Worm (Caenorhabditis elegans): Measurements from ENCODE around the gene dyf-2.

dyf-2 gene

ce11 chrIII:13652708-13653107 lies 33.5 kb downstream of the dyf-2 start:
- TF ChIP-seq tbx-8 (GFP tag; optimal IDR thresholded peaks at IDR 0.05): no peak

DNA sequence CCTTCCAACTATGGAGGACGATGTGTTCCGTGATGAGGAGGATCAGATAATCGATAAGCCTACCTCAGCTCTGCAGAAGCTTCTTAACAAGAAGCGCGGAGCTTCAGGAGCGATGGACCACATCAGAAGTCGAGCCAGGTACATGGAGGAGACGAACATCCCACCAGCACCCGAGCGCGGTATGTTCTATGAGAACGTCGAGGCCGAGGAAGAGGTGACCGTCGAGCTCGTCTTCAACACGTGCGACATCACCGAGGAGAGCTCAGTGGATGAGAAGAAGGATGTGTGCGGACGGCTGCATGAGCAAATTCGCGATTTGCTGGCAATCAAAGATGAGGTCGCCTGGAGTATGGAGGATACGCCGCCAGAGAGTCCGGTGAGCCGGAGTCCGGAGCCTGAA lies 34.2 kb downstream of the dyf-2 start:
- TF ChIP-seq lin-13 (tag; optimal IDR thresholded peaks at IDR 0.05) (no peak), nhr-237 (tag; optimal IDR thresholded peaks at IDR 0.05) (no peak), cnd-1 (tag; optimal IDR thresholded peaks at IDR 0.05) (no peak), elt-1 (tag; optimal IDR thresholded peaks at IDR 0.05; ENCODE audit: borderline replicate concordance, insufficient read depth) (no peak), zip-8 (tag; optimal IDR thresholded peaks at IDR 0.05) (no peak)

DNA sequence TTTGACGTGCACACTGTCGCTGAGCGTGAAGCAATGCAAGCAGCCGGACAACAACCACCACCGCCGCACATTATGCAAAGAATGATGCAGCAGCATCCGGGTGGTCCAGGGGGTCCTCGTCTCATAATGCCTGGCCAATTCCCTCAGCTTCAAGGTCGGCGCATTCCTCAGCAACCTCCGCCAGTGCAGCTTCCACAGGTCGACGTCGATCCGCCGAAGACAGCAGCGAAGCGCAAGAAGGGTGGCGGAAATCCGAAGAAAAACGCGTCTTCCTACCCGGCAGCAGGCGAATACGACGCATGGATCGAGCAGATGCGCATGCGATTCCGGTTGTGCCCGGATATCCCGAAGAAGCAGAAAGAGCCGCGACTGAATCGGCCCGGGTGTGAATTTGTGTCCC lies 34.8 kb downstream of the dyf-2 start:
- TF ChIP-seq ham-2 (GFP tag; optimal IDR thresholded peaks at IDR 0.05) (no peak), bed-3 (GFP tag; optimal IDR thresholded peaks at IDR 0.05) (no peak), ces-1 (GFP tag; optimal IDR thresholded peaks at IDR 0.05) (no peak), unc-120 (tag; optimal IDR thresholded peaks at IDR 0.05; ENCODE audit: poor library complexity, severe bottlenecking) (no peak), sem-2 (GFP tag; optimal IDR thresholded peaks at IDR 0.05) (peak; percentile 5), lin-32 (GFP tag; optimal IDR thresholded peaks at IDR 0.05) (peak; percentile 7), zip-8 (tag; optimal IDR thresholded peaks at IDR 0.05) (no peak), unc-62 (GFP tag; optimal IDR thresholded peaks at IDR 0.05) (no peak)

DNA sequence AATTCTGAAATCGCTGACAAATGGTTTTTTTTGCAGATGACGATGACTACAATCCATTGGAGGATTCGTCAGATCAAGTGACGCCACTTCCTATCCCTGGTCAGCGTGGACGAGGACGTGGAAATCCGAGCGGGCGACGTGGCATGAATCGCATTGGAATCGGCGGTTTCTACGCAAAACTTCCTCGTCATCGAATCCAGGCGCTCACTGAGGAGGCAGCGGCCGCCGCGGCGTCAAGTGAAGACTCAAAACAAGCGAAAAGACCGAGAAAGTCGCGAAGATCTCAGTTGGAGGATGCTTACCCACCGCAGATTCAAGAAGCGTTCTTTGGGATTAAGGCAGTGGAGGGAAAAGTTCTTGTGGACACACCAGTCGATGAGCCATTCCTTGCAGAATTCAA lies 37.7 kb downstream of the dyf-2 start:
- no peak for TF ChIP-seq ztf-11 (tag; optimal IDR thresholded peaks at IDR 0.05)

ce11 chrIII:13645885-13646488 lies 40.3 kb downstream of the dyf-2 start:
- TF ChIP-seq drap-1 (GFP tag; optimal IDR thresholded peaks at IDR 0.05) (peak; percentile 3), hlh-1 (tag; optimal IDR thresholded peaks at IDR 0.05) (no peak)

ce11 chrIII:13644279-13644678 lies 42.0 kb downstream of the dyf-2 start:
- TF ChIP-seq nhr-76 (tag; optimal IDR thresholded peaks at IDR 0.05) (no peak), snpc-4 (tag; optimal IDR thresholded peaks at IDR 0.05) (no peak), unc-62 (GFP tag; optimal IDR thresholded peaks at IDR 0.05) (no peak), mep-1 (tag; optimal IDR thresholded peaks at IDR 0.05) (no peak), cnd-1 (tag; optimal IDR thresholded peaks at IDR 0.05) (no peak), unc-39 (tag; optimal IDR thresholded peaks at IDR 0.05) (no peak), lsy-2 (tag; optimal IDR thresholded peaks at IDR 0.05) (no peak), nhr-237 (tag; optimal IDR thresholded peaks at IDR 0.05) (no peak), ces-1 (GFP tag; optimal IDR thresholded peaks at IDR 0.05) (no peak), mls-2 (tag; optimal IDR thresholded peaks at IDR 0.05) (no peak), sem-2 (GFP tag; optimal IDR thresholded peaks at IDR 0.05) (no peak), ceh-43 (GFP tag; optimal IDR thresholded peaks at IDR 0.05) (no peak), elt-3 (tag; optimal IDR thresholded peaks at IDR 0.05) (no peak), drap-1 (GFP tag; optimal IDR thresholded peaks at IDR 0.05) (no peak), lin-32 (GFP tag; optimal IDR thresholded peaks at IDR 0.05) (no peak), unc-120 (tag; optimal IDR thresholded peaks at IDR 0.05; ENCODE audit: poor library complexity, severe bottlenecking) (no peak), ztf-11 (tag; optimal IDR thresholded peaks at IDR 0.05) (no peak), nhr-28 (tag; optimal IDR thresholded peaks at IDR 0.05) (no peak), blmp-1 (tag; optimal IDR thresholded peaks at IDR 0.05) (no peak), elt-1 (tag; optimal IDR thresholded peaks at IDR 0.05; ENCODE audit: borderline replicate concordance, insufficient read depth) (no peak)

DNA sequence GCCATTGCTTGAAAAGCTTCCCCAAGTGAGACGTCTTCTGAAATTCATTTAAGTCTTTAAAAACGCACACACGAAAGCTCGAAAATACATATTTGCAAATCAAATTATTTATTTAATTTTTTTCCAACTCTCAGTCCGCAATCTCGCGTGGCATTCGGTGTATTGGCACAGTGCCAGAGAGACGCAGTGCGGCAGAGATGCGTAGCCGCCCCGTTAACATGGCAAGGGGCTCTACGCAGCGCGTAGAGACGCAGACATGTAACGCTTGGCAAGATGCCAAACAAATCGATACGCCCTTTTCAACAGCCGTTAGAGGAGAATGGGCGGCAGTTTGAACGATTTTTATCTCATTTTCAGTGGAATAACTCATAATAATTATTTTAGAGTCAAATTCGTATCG lies 42.7 kb downstream of the dyf-2 start, which contains the start of the genes drr-2 and set-16:
TSS of gene drr-2 (minus strand) at position 37 of the 400 bp plus-strand sequence.
TSS of gene set-16 (plus strand) at position 383 of the 400 bp plus-strand sequence.
- TF ChIP-seq ceh-83 (GFP tag; optimal IDR thresholded peaks at IDR 0.05) (no peak), cnd-1 (tag; optimal IDR thresholded peaks at IDR 0.05) (peak; percentile 85), unc-39 (tag; optimal IDR thresholded peaks at IDR 0.05) (no peak), M03D4.4 (tag; optimal IDR thresholded peaks at IDR 0.05) (peak; percentile 62), snpc-4 (tag; optimal IDR thresholded peaks at IDR 0.05) (no peak), lsy-2 (tag; optimal IDR thresholded peaks at IDR 0.05) (peak; percentile 90), bed-3 (GFP tag; optimal IDR thresholded peaks at IDR 0.05) (peak; percentile 14), hlh-1 (tag; optimal IDR thresholded peaks at IDR 0.05) (peak; percentile 83), ham-2 (GFP tag; optimal IDR thresholded peaks at IDR 0.05) (peak; percentile 66), mep-1 (tag; optimal IDR thresholded peaks at IDR 0.05) (peak; percentile 98), elt-3 (tag; optimal IDR thresholded peaks at IDR 0.05) (peak; percentile 83), sptf-1 (tag; optimal IDR thresholded peaks at IDR 0.05) (peak; percentile 89), mls-2 (tag; optimal IDR thresholded peaks at IDR 0.05) (peak; percentile 39), nhr-76 (tag; optimal IDR thresholded peaks at IDR 0.05) (peak; percentile 16), tbx-8 (GFP tag; optimal IDR thresholded peaks at IDR 0.05) (peak; percentile 70), flh-1 (GFP tag; optimal IDR thresholded peaks at IDR 0.05) (no peak), zip-8 (tag; optimal IDR thresholded peaks at IDR 0.05) (no peak), elt-1 (tag; optimal IDR thresholded peaks at IDR 0.05; ENCODE audit: borderline replicate concordance, insufficient read depth) (peak; percentile 7), lin-32 (GFP tag; optimal IDR thresholded peaks at IDR 0.05) (peak; percentile 13), blmp-1 (tag; optimal IDR thresholded peaks at IDR 0.05) (peak; percentile 48), drap-1 (GFP tag; optimal IDR thresholded peaks at IDR 0.05) (peak; percentile 77), ces-1 (GFP tag; optimal IDR thresholded peaks at IDR 0.05) (peak; percentile 100), pha-4 (tag; optimal IDR thresholded peaks at IDR 0.05) (peak; percentile 99), mab-5 (tag; optimal IDR thresholded peaks at IDR 0.05) (peak; percentile 78), ztf-11 (tag; optimal IDR thresholded peaks at IDR 0.05) (peak; percentile 87), nhr-28 (tag; optimal IDR thresholded peaks at IDR 0.05) (peak; percentile 21), nhr-2 (tag; optimal IDR thresholded peaks at IDR 0.05) (peak; percentile 76), unc-62 (GFP tag; optimal IDR thresholded peaks at IDR 0.05) (peak; percentile 92), nhr-12 (tag; optimal IDR thresholded peaks at IDR 0.05) (no peak)

Data from whole organism, mixed stage, embryonic.